Fruit fly (Drosophila melanogaster) whole organism, embryonic: ENCODE results near the gene Blos4.
A peak's percentile ranks its signal among the peaks of the same experiment; 100 is the strongest.

Experiments
- Awh ChIP-seq: fragments of 200-800 bp; sonication (Bioruptor generic); IDR thresholded peaks from 2 replicates; pipeline ENCODE4, ENCODE4 v1.3.6; 2022; ENCODE audit warnings: missing biosample characterization, missing genetic modification characterization
- B-H2 ChIP-seq: fragments of 200-800 bp; sonication (Bioruptor generic); optimal IDR thresholded peaks from 2 replicates; lab custom pipeline; 2018; ENCODE audit warnings: missing biosample characterization, mild to moderate bottlenecking, missing genetic modification characterization
- CG10321 ChIP-seq: fragments of 200-800 bp; sonication (Bioruptor generic); IDR thresholded peaks from 2 replicates; pipeline ENCODE4 v1.3.6; 2022; ENCODE audit warnings: missing biosample characterization, missing genetic modification characterization
- CG10543 ChIP-seq: fragments of 200-800 bp; sonication (Bioruptor generic); optimal IDR thresholded peaks from 3 replicates; lab custom pipeline; 2017; ENCODE audit warnings: missing biosample characterization, mild to moderate bottlenecking, missing genetic modification characterization, moderate library complexity
- CG11504 ChIP-seq: fragments of 200-800 bp; sonication (Bioruptor generic); optimal IDR thresholded peaks from 3 replicates; lab custom pipeline; 2019; ENCODE audit warnings: missing biosample characterization, mild to moderate bottlenecking, missing genetic modification characterization, moderate library complexity
- CG12769 ChIP-seq: fragments of 200-800 bp; sonication (Bioruptor generic); optimal IDR thresholded peaks from 2 replicates; lab custom pipeline; 2019; ENCODE audit warnings: missing biosample characterization, mild to moderate bottlenecking, missing genetic modification characterization, moderate library complexity
- CG1529 ChIP-seq: fragments of 200-800 bp; sonication (Bioruptor generic); optimal IDR thresholded peaks from 3 replicates; lab custom pipeline; 2018; ENCODE audit warnings: missing biosample characterization, missing genetic modification characterization
- CG15479 ChIP-seq: fragments of 200-800 bp; sonication (Bioruptor generic); optimal IDR thresholded peaks from 3 replicates; lab custom pipeline; 2019; ENCODE audit warnings: missing biosample characterization, mild to moderate bottlenecking, missing genetic modification characterization, moderate library complexity
- CG17328 ChIP-seq: fragments of 200-800 bp; sonication (Bioruptor generic); IDR thresholded peaks from 2 replicates; pipeline ENCODE4 v1.3.6; 2022; ENCODE audit warnings: missing biosample characterization, missing genetic modification characterization
- CG17361 ChIP-seq: fragments of 200-800 bp; sonication (Bioruptor generic); IDR thresholded peaks from 3 replicates; pipeline ENCODE4 v1.3.6; 2022; ENCODE audit warnings: missing biosample characterization, missing genetic modification characterization
- CG1832 ChIP-seq: fragments of 200-800 bp; sonication (Bioruptor generic); optimal IDR thresholded peaks from 2 replicates; lab custom pipeline; 2017; ENCODE audit warnings: missing biosample characterization, mild to moderate bottlenecking, missing genetic modification characterization, inconsistent platforms
- CG2199 ChIP-seq: fragments of 200-800 bp; sonication (Bioruptor generic); IDR thresholded peaks from 3 replicates; pipeline ENCODE4 v1.3.6; 2022; ENCODE audit warnings: missing biosample characterization, missing genetic modification characterization
- CG31441 ChIP-seq: fragments of 200-800 bp; sonication (Bioruptor generic); IDR thresholded peaks from 2 replicates; pipeline ENCODE4 v1.3.6; 2022; ENCODE audit warnings: missing biosample characterization, missing genetic modification characterization
- CG34422 ChIP-seq: fragments of 200-800 bp; sonication (Bioruptor generic); IDR thresholded peaks from 3 replicates; pipeline ENCODE4 v1.3.6; 2022; ENCODE audit warnings: missing biosample characterization, missing genetic modification characterization
- CG4360 ChIP-seq: fragments of 200-800 bp; sonication (Bioruptor generic); IDR thresholded peaks from 2 replicates; pipeline ENCODE4 v1.3.6; 2022; ENCODE audit warnings: missing biosample characterization, missing genetic modification characterization
- CG4404 ChIP-seq: fragments of 200-800 bp; sonication (Bioruptor generic); IDR thresholded peaks from 2 replicates; pipeline ENCODE4 v1.3.6; 2022; ENCODE audit warnings: missing biosample characterization, missing genetic modification characterization
- CG6254 ChIP-seq: fragments of 200-800 bp; sonication (Bioruptor generic); optimal IDR thresholded peaks from 3 replicates; lab custom pipeline; 2017; ENCODE audit warnings: mild to moderate bottlenecking, missing biosample characterization, missing genetic modification reagents, missing genetic modification characterization
- CG7372 ChIP-seq: fragments of 200-800 bp; sonication (Bioruptor generic); IDR thresholded peaks from 2 replicates; pipeline ENCODE4 v1.3.6; 2022; ENCODE audit warnings: missing biosample characterization, missing genetic modification characterization
- CG8944 ChIP-seq: fragments of 200-800 bp; sonication (Bioruptor generic); optimal IDR thresholded peaks from 3 replicates; lab custom pipeline; 2016; ENCODE audit warnings: missing biosample characterization, missing genetic modification characterization
- D19A ChIP-seq: fragments of 200-800 bp; optimal IDR thresholded peaks from 3 replicates; lab custom pipeline; 2019; ENCODE audit warnings: missing biosample characterization, mild to moderate bottlenecking, missing genetic modification characterization, moderate library complexity
- Deaf1 ChIP-seq: fragments of 200-800 bp; optimal IDR thresholded peaks from 3 replicates; lab custom pipeline; 2019; ENCODE audit warnings: missing biosample characterization, mild to moderate bottlenecking, missing genetic modification characterization, moderate library complexity
- Drgx ChIP-seq: fragments of 200-800 bp; sonication (Bioruptor generic); IDR thresholded peaks from 2 replicates; pipeline ENCODE4 v1.3.6; 2022; ENCODE audit warnings: missing biosample characterization, missing genetic modification characterization
- E2f1 ChIP-seq: fragments of 200-800 bp; sonication (Bioruptor generic); IDR thresholded peaks from 2 replicates; pipeline ENCODE4 v1.3.6; 2022; ENCODE audit warnings: missing biosample characterization, missing genetic modification characterization
- H2.0 ChIP-seq: fragments of 200-800 bp; sonication (Bioruptor generic); IDR thresholded peaks from 2 replicates; pipeline ENCODE4 v1.3.6; 2022; ENCODE audit warnings: missing biosample characterization, missing genetic modification characterization
- Hr39 ChIP-seq: fragments of >200 bp; optimal IDR thresholded peaks from 2 replicates; lab custom pipeline; 2017
- Myb ChIP-seq: fragments of 200-800 bp; sonication (Bioruptor generic); optimal IDR thresholded peaks from 2 replicates; lab custom pipeline; 2016; ENCODE audit warnings: missing biosample characterization, missing genetic modification characterization
- Opbp ChIP-seq: fragments of 200-800 bp; sonication (Bioruptor generic); IDR thresholded peaks from 3 replicates; pipeline ENCODE4 v1.3.6; 2022; ENCODE audit warnings: missing biosample characterization, missing genetic modification characterization; ENCODE audit not compliant: partially characterized antibody
- Ssrp ChIP-seq: fragments of 200-800 bp; sonication (Bioruptor generic); optimal IDR thresholded peaks from 2 replicates; lab custom pipeline; 2018; ENCODE audit warnings: missing biosample characterization, mild to moderate bottlenecking, missing genetic modification characterization, moderate library complexity
- Xbp1 ChIP-seq: fragments of 200-800 bp; sonication (Bioruptor generic); optimal IDR thresholded peaks from 3 replicates; lab custom pipeline; 2016; ENCODE audit warnings: missing biosample characterization, mild to moderate bottlenecking, missing genetic modification characterization
- abd-A ChIP-seq: fragments of 200-800 bp; sonication (Bioruptor generic); optimal IDR thresholded peaks from 3 replicates; lab custom pipeline; 2019; ENCODE audit warnings: missing biosample characterization, mild to moderate bottlenecking, missing genetic modification characterization, moderate library complexity
- amos ChIP-seq: fragments of 200-800 bp; sonication (Bioruptor generic); IDR thresholded peaks from 2 replicates; pipeline ENCODE4 v1.3.6; 2022; ENCODE audit warnings: missing biosample characterization, missing genetic modification characterization; ENCODE audit not compliant: partially characterized antibody
- ato ChIP-seq: fragments of 200-800 bp; sonication (Bioruptor generic); IDR thresholded peaks from 2 replicates; pipeline ENCODE4 v1.3.6; 2022; ENCODE audit warnings: missing biosample characterization, missing genetic modification characterization; ENCODE audit not compliant: partially characterized antibody
- crol ChIP-seq: fragments of 200-800 bp; sonication (Bioruptor generic); IDR thresholded peaks from 2 replicates; pipeline ENCODE4 v1.3.6; 2022; ENCODE audit warnings: missing biosample characterization, missing genetic modification characterization
- dysf ChIP-seq: fragments of 200-800 bp; sonication (Bioruptor generic); IDR thresholded peaks from 3 replicates; pipeline ENCODE4 v1.3.6; 2022; ENCODE audit warnings: missing biosample characterization, missing genetic modification characterization
- eve ChIP-seq, 2 experiments: fragments of >200 bp; optimal IDR thresholded peaks; 2 replicates each; lab custom pipeline; 2017; ENCODE audit warnings: missing biosample characterization in 2 of 2, missing genetic modification characterization in 2 of 2
- gem ChIP-seq: fragments of 200-800 bp; sonication (Bioruptor generic); optimal IDR thresholded peaks from 2 replicates; lab custom pipeline; 2019; ENCODE audit warnings: missing biosample characterization, mild to moderate bottlenecking, missing genetic modification characterization, moderate library complexity
- lbe ChIP-seq: fragments of 200-800 bp; sonication (Bioruptor generic); optimal IDR thresholded peaks from 2 replicates; lab custom pipeline; 2016; ENCODE audit warnings: missing biosample characterization, mild to moderate bottlenecking, missing genetic modification characterization
- lmd ChIP-seq: fragments of 200-800 bp; sonication (Bioruptor generic); IDR thresholded peaks from 2 replicates; pipeline ENCODE4 v1.3.6; 2022; ENCODE audit warnings: missing biosample characterization, missing genetic modification characterization
- nerfin-1 ChIP-seq: fragments of 200-800 bp; sonication (Bioruptor generic); optimal IDR thresholded peaks from 3 replicates; lab custom pipeline; 2019; ENCODE audit warnings: missing biosample characterization, mild to moderate bottlenecking, missing genetic modification characterization, moderate library complexity
- pb ChIP-seq: fragments of 200-800 bp; sonication (Bioruptor generic); optimal IDR thresholded peaks from 3 replicates; lab custom pipeline; 2016; ENCODE audit warnings: missing biosample characterization, missing genetic modification characterization
- phol ChIP-seq: fragments of 200-800 bp; sonication (Bioruptor generic); optimal IDR thresholded peaks from 3 replicates; lab custom pipeline; 2018; ENCODE audit warnings: missing biosample characterization, mild to moderate bottlenecking, missing genetic modification characterization, moderate library complexity
- run ChIP-seq: fragments of 200-800 bp; sonication (Bioruptor generic); optimal IDR thresholded peaks from 3 replicates; lab custom pipeline; 2018; ENCODE audit warnings: missing biosample characterization, mild to moderate bottlenecking, missing genetic modification characterization
- sens ChIP-seq: fragments of 200-800 bp; sonication (Bioruptor generic); peaks from one replicate; lab custom pipeline; 2016; ENCODE audit warnings: missing biosample characterization, missing genetic modification characterization
- slbo ChIP-seq: fragments of 200-800 bp; sonication (Bioruptor generic); IDR thresholded peaks from 2 replicates; pipeline ENCODE4 v1.3.6; 2022; ENCODE audit warnings: missing biosample characterization, missing genetic modification characterization
- tna ChIP-seq: fragments of 200-800 bp; sonication (Bioruptor generic); IDR thresholded peaks from 2 replicates; pipeline ENCODE4 v1.3.6; 2022; ENCODE audit warnings: missing biosample characterization, missing genetic modification characterization; ENCODE audit not compliant: partially characterized antibody
- vfl ChIP-seq: fragments of 200-800 bp; sonication (Bioruptor generic); optimal IDR thresholded peaks from 2 replicates; lab custom pipeline; 2016; ENCODE audit warnings: missing biosample characterization, missing genetic modification characterization
- vvl ChIP-seq: fragments of 200-800 bp; sonication (Bioruptor generic); IDR thresholded peaks from 2 replicates; pipeline ENCODE4 v1.3.6; 2022; ENCODE audit warnings: missing biosample characterization, missing genetic modification characterization

The Blos4 gene

DNA sequence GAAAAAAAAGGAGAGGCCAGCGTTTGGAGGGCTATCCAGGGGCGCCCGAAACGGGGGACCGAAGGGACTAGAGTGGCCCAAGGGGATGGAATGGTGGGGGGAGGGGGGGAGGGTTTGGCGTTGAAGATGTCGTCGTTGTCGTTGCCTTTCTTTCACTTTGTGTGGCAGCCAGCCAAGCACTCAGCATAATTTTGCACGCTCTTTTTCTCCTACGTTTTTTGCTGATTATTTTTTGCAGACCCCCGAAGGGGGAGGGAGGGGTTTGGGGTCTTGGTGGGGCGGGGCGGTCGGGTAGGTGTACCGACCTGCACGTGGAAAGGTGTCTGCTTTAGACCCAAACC is 25.8 kb upstream of the Blos4 start (continued):
- TF ChIP-seq Opbp (GFP tag; lab: Robert Waterston, UW) (peak; percentile 37; the same call in 2 of the 3 replicates), Myb (GFP tag; lab: Kevin White, UChicago) (no peak), CG12769 (peak; percentile 7), CG4404 (0 out of 2 replicates have a peak, but pooled peaks have one; percentile 35)
- TF ChIP-seq, all 482 proteins: peak for 20

- TF ChIP-seq D19A (tag; lab: Kevin White, UChicago) (peak; percentile 53), Xbp1 (GFP tag; lab: Kevin White, UChicago) (no peak)
These were observed 25.3 kb upstream of the Blos4 start for dm6 chr3L:10853618-10854017.

- 0 out of 2 replicates have a peak, but pooled peaks have one; percentile 17 for TF ChIP-seq vvl
- TF ChIP-seq abd-A (tag; lab: Kevin White, UChicago) = peak; percentile 47
- TF ChIP-seq Hr39 = peak; percentile 58
- TF ChIP-seq CG1832 (GFP tag; lab: Kevin White, UChicago) = peak; percentile 53
- TF ChIP-seq dysf (GFP tag; lab: Robert Waterston, UW) = 0 out of 3 replicates have a peak, but pooled peaks have one; percentile 16
- TF ChIP-seq vfl = no peak
- TF ChIP-seq Drgx = peak; percentile 65
- TF ChIP-seq Awh (GFP tag; lab: Robert Waterston, UW) = no peak
- TF ChIP-seq pb (GFP tag; lab: Kevin White, UChicago) = no peak
- TF ChIP-seq CG4360 = peak; percentile 87
- TF ChIP-seq lmd (GFP tag; lab: Robert Waterston, UW) = 0 out of 2 replicates have a peak, but pooled peaks have one; percentile 11
- 0 out of 2 replicates have a peak, but pooled peaks have one; percentile 6 for TF ChIP-seq slbo (GFP tag; lab: Robert Waterston, UW)
- no peak for TF ChIP-seq CG34422 (GFP tag; lab: Robert Waterston, UW)
- 0 out of 2 replicates have a peak, but pooled peaks have one; percentile 16 for TF ChIP-seq ato
- TF ChIP-seq sens (GFP tag; lab: Kevin White, UChicago) = peak; percentile 33
- TF ChIP-seq tna (GFP tag; lab: Robert Waterston, UW) = peak; percentile 14; the same call in 1 of the 2 replicates
- TF ChIP-seq crol = peak; percentile 90
- TF ChIP-seq CG10543 (GFP tag; lab: Kevin White, UChicago) = no peak
- peak; percentile 7 for TF ChIP-seq CG15479
- no peak for TF ChIP-seq CG10321 (GFP tag; lab: Robert Waterston, UW)
- TF ChIP-seq amos (GFP tag; lab: Robert Waterston, UW) = 0 out of 2 replicates have a peak, but pooled peaks have one; percentile 25
These were observed 24.9 kb upstream of the Blos4 start for dm6 chr3L:10854026-10854425.

DNA sequence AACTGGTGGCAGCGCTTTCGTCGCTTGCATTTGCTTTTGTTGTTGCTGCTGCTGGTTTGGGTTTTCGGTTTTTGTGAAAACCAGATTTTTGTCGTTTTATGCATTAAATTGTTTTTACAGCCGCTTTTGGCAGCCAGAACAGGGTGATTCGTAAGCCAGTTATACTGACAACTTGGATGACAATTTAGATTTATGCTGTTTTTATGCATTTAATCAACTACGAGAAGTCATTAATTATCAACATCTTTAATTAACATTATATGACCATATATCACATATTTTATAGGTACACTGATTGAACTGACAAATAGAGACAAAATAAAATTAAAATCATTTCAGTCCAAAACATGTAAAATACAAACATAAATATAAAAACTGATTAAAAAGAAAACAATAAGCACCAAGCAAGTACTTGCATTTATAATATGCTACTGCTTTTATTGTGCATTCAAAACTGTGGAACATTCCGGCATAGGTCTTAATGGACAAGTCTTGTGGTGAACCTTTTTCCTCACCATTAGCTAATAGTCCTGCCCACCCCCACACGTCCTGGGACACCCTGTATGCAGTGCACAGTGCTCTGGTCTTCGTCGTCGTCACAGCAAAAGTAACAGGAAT is 24.0 kb upstream of the Blos4 start:
- TF ChIP-seq CG6254 (peak; percentile 91), E2f1 (GFP tag; lab: Robert Waterston, UW) (no peak), phol (tag; lab: Kevin White, UChicago) (peak; percentile 6), CG31441 (GFP tag; lab: Robert Waterston, UW) (0 out of 2 replicates have a peak, but pooled peaks have one; percentile 11), sens (GFP tag; lab: Kevin White, UChicago) (peak; percentile 64), Ssrp (tag; lab: Kevin White, UChicago) (peak; percentile 4), H2.0 (GFP tag; lab: Robert Waterston, UW) (no peak), CG17361 (GFP tag; lab: Robert Waterston, UW) (0 out of 3 replicates have a peak, but pooled peaks have one; percentile 17), CG8944 (GFP tag; lab: Kevin White, UChicago) (no peak), Drgx (peak; percentile 65), CG17328 (GFP tag; lab: Robert Waterston, UW) (no peak), B-H2 (no peak), nerfin-1 (tag; lab: Kevin White, UChicago) (peak; percentile 70), CG11504 (peak; percentile 46), Deaf1 (no peak), run (tag; lab: Kevin White, UChicago) (no peak), gem (tag; lab: Kevin White, UChicago) (peak; percentile 17), lbe (peak; percentile 55), CG7372 (GFP tag; lab: Robert Waterston, UW) (no peak), CG1529 (no peak), eve (GFP tag; optimal IDR thresholded peaks at IDR 0.05; lab: Kevin White, UChicago) (no peak), CG2199 (0 out of 3 replicates have a peak, but pooled peaks have one; percentile 11)
